Fruit fly (Drosophila melanogaster) whole organism, prepupa: ENCODE data around the gene CG31697.
A peak's percentile ranks its signal among the peaks of the same experiment; 100 is the strongest.

Experiments used
- CG4318 ChIP-seq: fragments of 200-800 bp; sonication (Bioruptor generic); optimal IDR thresholded peaks from 3 replicates; lab custom pipeline; 2017; ENCODE audit warnings: missing biosample characterization, mild to moderate bottlenecking, missing genetic modification characterization
- CG6276 ChIP-seq: fragments of 200-800 bp; sonication (Bioruptor generic); optimal IDR thresholded peaks from 2 replicates; lab custom pipeline; 2017; ENCODE audit warnings: missing biosample characterization, mild to moderate bottlenecking, missing genetic modification characterization
- CG6792 ChIP-seq: fragments of 200-800 bp; sonication (Bioruptor generic); optimal IDR thresholded peaks from 3 replicates; lab custom pipeline; 2016; ENCODE audit warnings: missing biosample characterization, missing genetic modification characterization
- CG6854 ChIP-seq: fragments of 200-800 bp; sonication (Bioruptor generic); optimal IDR thresholded peaks from 2 replicates; lab custom pipeline; 2017; ENCODE audit warnings: missing biosample characterization, mild to moderate bottlenecking, missing genetic modification characterization
- CG8632 ChIP-seq: fragments of 200-800 bp; sonication (Bioruptor generic); optimal IDR thresholded peaks from 3 replicates; lab custom pipeline; 2016; ENCODE audit warnings: missing biosample characterization, missing genetic modification characterization
- Eip78C ChIP-seq: fragments of 200-800 bp; sonication (Bioruptor generic); peaks from one replicate; lab custom pipeline; 2016; ENCODE audit warnings: missing biosample characterization, missing genetic modification characterization
- Hr39 ChIP-seq: fragments of 200-800 bp; sonication (Bioruptor generic); optimal IDR thresholded peaks from 2 replicates; lab custom pipeline; 2016; ENCODE audit warnings: missing biosample characterization, missing genetic modification characterization
- Sox14 ChIP-seq: fragments of 200-800 bp; sonication (Bioruptor generic); optimal IDR thresholded peaks from 3 replicates; lab custom pipeline; 2016; ENCODE audit warnings: missing biosample characterization, missing genetic modification characterization
- cyc ChIP-seq: fragments of 200-800 bp; sonication (Bioruptor generic); optimal IDR thresholded peaks from 3 replicates; lab custom pipeline; 2016; ENCODE audit warnings: missing biosample characterization, missing genetic modification characterization
- dac ChIP-seq: fragments of 200-800 bp; sonication (Bioruptor generic); optimal IDR thresholded peaks from 2 replicates; lab custom pipeline; 2017; ENCODE audit warnings: missing biosample characterization, mild to moderate bottlenecking, missing genetic modification characterization
- esn ChIP-seq: fragments of 200-800 bp; sonication (Bioruptor generic); optimal IDR thresholded peaks from 2 replicates; lab custom pipeline; 2016; ENCODE audit warnings: missing biosample characterization, mild to moderate bottlenecking, missing genetic modification characterization, moderate library complexity
- lz ChIP-seq: fragments of 200-800 bp; sonication (Bioruptor generic); optimal IDR thresholded peaks from 3 replicates; lab custom pipeline; 2016; ENCODE audit warnings: missing biosample characterization, missing genetic modification characterization
- net ChIP-seq: fragments of 200-800 bp; sonication (Bioruptor generic); optimal IDR thresholded peaks from 3 replicates; lab custom pipeline; 2016; ENCODE audit warnings: missing biosample characterization, missing genetic modification characterization
- topi ChIP-seq: fragments of 200-800 bp; sonication (Bioruptor generic); optimal IDR thresholded peaks from 3 replicates; lab custom pipeline; 2016; ENCODE audit warnings: missing biosample characterization, missing genetic modification characterization

DNA sequence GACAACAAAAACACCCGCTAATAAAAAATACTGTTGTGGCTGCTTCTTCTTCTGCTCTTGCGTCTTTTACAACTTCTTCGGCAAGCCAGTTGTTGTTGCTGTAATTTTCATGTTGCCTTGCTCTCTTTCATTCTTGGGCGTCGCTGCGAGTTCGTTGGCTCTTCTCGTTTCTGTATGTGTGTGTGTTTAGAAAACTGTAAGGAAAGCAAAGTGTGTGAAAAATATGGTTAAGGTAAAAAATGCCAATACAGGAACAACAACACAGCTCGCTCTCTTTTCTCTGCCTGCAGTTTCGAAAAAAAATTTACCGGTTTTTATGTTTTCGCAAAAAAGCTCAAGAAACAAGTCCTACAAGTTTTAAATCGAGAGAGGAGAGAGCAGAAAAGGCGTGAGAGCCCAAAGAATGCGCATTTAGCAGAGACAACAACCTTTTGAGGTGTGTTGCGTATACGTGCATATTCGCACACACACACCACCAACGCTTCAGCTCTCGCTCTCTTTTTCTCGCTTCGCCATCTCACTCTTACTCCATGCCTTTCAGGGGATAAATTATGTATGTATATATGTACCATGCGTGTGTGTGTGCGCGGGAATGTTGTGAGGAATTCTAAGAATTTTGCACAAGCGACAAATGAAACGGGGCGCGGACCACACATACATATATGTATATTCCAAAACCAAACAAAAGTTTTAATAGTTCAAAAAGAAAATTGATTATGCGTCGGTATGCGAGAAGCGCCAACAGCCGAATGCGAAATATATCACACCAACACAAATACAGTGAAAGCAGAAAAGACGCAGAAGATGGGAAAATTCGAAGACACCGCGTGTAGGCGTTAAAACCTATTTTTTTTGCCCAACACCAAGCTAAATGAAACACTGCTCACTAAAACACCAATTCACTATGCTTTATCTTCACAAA lies 36.6 kb downstream of the CG31697 start:
- no peak for TF ChIP-seq CG6276 (GFP tag; lab: Kevin White, UChicago)
- TF ChIP-seq topi (GFP tag; lab: Kevin White, UChicago), result no peak
- no peak for TF ChIP-seq Eip78C (GFP tag; lab: Kevin White, UChicago)
- TF ChIP-seq lz (GFP tag; lab: Kevin White, UChicago), result no peak
- no peak for TF ChIP-seq net (GFP tag; lab: Kevin White, UChicago)
- TF ChIP-seq CG8632, result no peak
- peak; percentile 55 for TF ChIP-seq Sox14 (GFP tag; lab: Kevin White, UChicago)
- TF ChIP-seq CG6792 (GFP tag; lab: Kevin White, UChicago), result no peak
- TF ChIP-seq dac (GFP tag; lab: Kevin White, UChicago), result no peak
- no peak for TF ChIP-seq Hr39
- TF ChIP-seq esn (GFP tag; lab: Kevin White, UChicago), result peak; percentile 2
- no peak for TF ChIP-seq CG6854
- no peak for TF ChIP-seq CG4318 (GFP tag; lab: Kevin White, UChicago)
- TF ChIP-seq cyc (GFP tag; lab: Kevin White, UChicago), result no peak
